Worm (Caenorhabditis elegans) whole organism, L3 larva: Measurements from ENCODE around the gene nhr-138.

Source experiments
- ceh-9 ChIP-seq: sonication (generic microtip); optimal IDR thresholded peaks from 2 replicates; lab custom pipeline; 2018; ENCODE audit warnings: missing biosample characterization, missing genetic modification characterization
- elt-1 ChIP-seq: fragments of 150-350 bp; optimal IDR thresholded peaks from 2 replicates; lab custom pipeline; 2014; ENCODE audit warnings: missing biosample characterization, missing genetic modification characterization
- jun-1 ChIP-seq: fragments of 150-350 bp; optimal IDR thresholded peaks from 2 replicates; lab custom pipeline; 2014; ENCODE audit warnings: missing biosample characterization, missing genetic modification reagents, missing genetic modification characterization
- nfya-1 ChIP-seq: sonication (generic microtip); optimal IDR thresholded peaks from 2 replicates; lab custom pipeline; 2017; ENCODE audit warnings: missing genetic modification characterization, mild to moderate bottlenecking, missing compliant biosample characterization, antibody characterized with exemption, moderate library complexity; ENCODE audit not compliant: insufficient read depth
- nhr-237 ChIP-seq: fragments of 150-350 bp; optimal IDR thresholded peaks from 2 replicates; lab custom pipeline; 2014; ENCODE audit warnings: missing biosample characterization, missing genetic modification characterization
- nhr-28 ChIP-seq: fragments of 150-350 bp; optimal IDR thresholded peaks from 2 replicates; lab custom pipeline; 2014; ENCODE audit warnings: missing biosample characterization, missing genetic modification characterization
- nhr-77 ChIP-seq: fragments of 150-350 bp; optimal IDR thresholded peaks from 2 replicates; lab custom pipeline; 2014; ENCODE audit warnings: missing biosample characterization, missing genetic modification characterization
- pha-4 ChIP-seq: fragments of 150-350 bp; optimal IDR thresholded peaks from 2 replicates; lab custom pipeline; 2014; ENCODE audit warnings: missing biosample characterization, missing genetic modification reagents, missing genetic modification characterization
- skn-1 ChIP-seq: fragments of 150-350 bp; optimal IDR thresholded peaks from 2 replicates; lab custom pipeline; 2014; ENCODE audit warnings: missing biosample characterization, missing genetic modification characterization
- zag-1 ChIP-seq: fragments of 150-350 bp; optimal IDR thresholded peaks from 2 replicates; lab custom pipeline; 2014; ENCODE audit warnings: missing biosample characterization, missing genetic modification characterization

ce11 chrIV:9733904-9734303 is 8.9 kb downstream of the nhr-138 start:
- no peak for TF ChIP-seq ceh-9 (tag; lab: Kevin White, UChicago)
- TF ChIP-seq jun-1 (tag; lab: Kevin White, UChicago) = no peak
- no peak for TF ChIP-seq nhr-77 (tag; lab: Kevin White, UChicago)
- no peak for TF ChIP-seq elt-1
- no peak for TF ChIP-seq pha-4 (tag; lab: Kevin White, UChicago)
- TF ChIP-seq skn-1 (tag; lab: Kevin White, UChicago) = no peak
- no peak for TF ChIP-seq nhr-237 (tag; lab: Kevin White, UChicago)
- no peak for TF ChIP-seq zag-1 (tag; lab: Kevin White, UChicago)
- no peak for TF ChIP-seq nfya-1 (tag; lab: Kevin White, UChicago)
- no peak for TF ChIP-seq nhr-28 (tag; lab: Kevin White, UChicago)
